Worm (Caenorhabditis elegans) whole organism, L4 larva: ENCODE measurements around the gene Y25C1A.14.

Source experiments
- F49E8.2 ChIP-seq: sonication (generic microtip); optimal IDR thresholded peaks from 2 replicates; lab custom pipeline; 2016; ENCODE audit warnings: missing compliant biosample characterization, mild to moderate bottlenecking, missing genetic modification characterization, borderline replicate concordance
- R02D3.7 ChIP-seq: fragments of 150-350 bp; sonication (generic microtip); optimal IDR thresholded peaks from 3 replicates; lab custom pipeline; 2014; ENCODE audit warnings: missing biosample characterization, missing genetic modification characterization
- Y105C5A.15 ChIP-seq: fragments of 200-800 bp; sonication (Bioruptor generic); IDR thresholded peaks from 2 replicates; pipeline ENCODE4 v1.3.6; 2022; ENCODE audit warnings: missing genetic modification characterization, missing compliant biosample characterization
- aha-1 ChIP-seq: fragments of 150-350 bp; peaks from one replicate; lab custom pipeline; 2014; ENCODE audit warnings: missing biosample characterization, missing genetic modification characterization
- dmd-9 ChIP-seq: fragments of 200-800 bp; sonication (Bioruptor generic); IDR thresholded peaks from 2 replicates; pipeline ENCODE4 v1.3.6; 2022; ENCODE audit warnings: missing genetic modification reagents, missing genetic modification characterization, missing compliant biosample characterization
- egl-43 ChIP-seq: fragments of 200-800 bp; sonication (Bioruptor generic); IDR thresholded peaks from 2 replicates; pipeline ENCODE4 v1.3.6; 2022; ENCODE audit warnings: missing genetic modification reagents, missing genetic modification characterization, missing compliant biosample characterization
- lin-15B ChIP-seq: fragments of 150-350 bp; sonication (generic microtip); optimal IDR thresholded peaks from 3 replicates; lab custom pipeline; 2014; ENCODE audit warnings: missing biosample characterization, missing genetic modification characterization
- lir-3 ChIP-seq: sonication (generic microtip); optimal IDR thresholded peaks from 2 replicates; lab custom pipeline; 2016; ENCODE audit warnings: mild to moderate bottlenecking, missing genetic modification characterization, missing compliant biosample characterization
- mdl-1 ChIP-seq, 2 experiments: fragments of 150-350 bp in 1 of 2; sonication (generic microtip) in 1 of 2; optimal IDR thresholded peaks; 2 replicates each; lab custom pipeline; 2014 to 2017; ENCODE audit warnings: missing biosample characterization in 2 of 2, missing genetic modification characterization in 2 of 2
- nhr-237 ChIP-seq: sonication (generic microtip); optimal IDR thresholded peaks from 2 replicates; lab custom pipeline; 2017; ENCODE audit warnings: missing biosample characterization, missing genetic modification characterization
- nhr-28 ChIP-seq: fragments of 150-350 bp; optimal IDR thresholded peaks from 2 replicates; lab custom pipeline; 2014; ENCODE audit warnings: missing biosample characterization, missing genetic modification characterization
- snpc-4 ChIP-seq: fragments of 150-350 bp; optimal IDR thresholded peaks from 2 replicates; lab custom pipeline; 2014; ENCODE audit warnings: missing biosample characterization, missing genetic modification characterization
- spr-1 ChIP-seq: sonication (generic microtip); optimal IDR thresholded peaks from 2 replicates; lab custom pipeline; 2016; ENCODE audit warnings: mild to moderate bottlenecking, missing genetic modification characterization, missing compliant biosample characterization
- zag-1 ChIP-seq: fragments of 150-350 bp; optimal IDR thresholded peaks from 2 replicates; lab custom pipeline; 2014; ENCODE audit warnings: missing biosample characterization, missing genetic modification characterization

- TF ChIP-seq egl-43 (GFP tag; lab: Robert Waterston, UW) (no peak), spr-1 (tag; lab: Kevin White, UChicago) (no peak), F49E8.2 (tag; lab: Kevin White, UChicago) (no peak), nhr-28 (tag; lab: Kevin White, UChicago) (no peak), lin-15B (tag; lab: Kevin White, UChicago) (no peak), snpc-4 (no peak), mdl-1 (tag; optimal IDR thresholded peaks at IDR 0.05; lab: Kevin White, UChicago) (no peak), zag-1 (no peak), dmd-9 (GFP tag; lab: Robert Waterston, UW) (no peak), aha-1 (tag; lab: Kevin White, UChicago) (peak; percentile 61), lir-3 (tag; lab: Kevin White, UChicago) (no peak), nhr-237 (tag; lab: Kevin White, UChicago) (no peak), R02D3.7 (no peak), Y105C5A.15 (GFP tag; lab: Robert Waterston, UW) (no peak)
Measured at ce11 chrII:3068646-3069045, 28.1 kb downstream of the Y25C1A.14 start.
